Fruit fly (Drosophila melanogaster) whole organism, embryonic: ENCODE results near the gene Traf4.

Experiments used
- Abd-B ChIP-seq: fragments of 200-800 bp; sonication (Bioruptor generic); optimal IDR thresholded peaks from 2 replicates; lab custom pipeline; 2018; ENCODE audit warnings: missing biosample characterization, mild to moderate bottlenecking, missing genetic modification characterization, moderate library complexity
- Bgb ChIP-seq: fragments of 200-800 bp; sonication (Bioruptor generic); IDR thresholded peaks from 2 replicates; pipeline ENCODE4 v1.3.6; 2022; ENCODE audit warnings: missing biosample characterization, missing genetic modification characterization; ENCODE audit not compliant: partially characterized antibody
- CG14965 ChIP-seq: fragments of 200-800 bp; sonication (Bioruptor generic); optimal IDR thresholded peaks from 2 replicates; lab custom pipeline; 2016; ENCODE audit warnings: missing biosample characterization, missing genetic modification characterization, borderline replicate concordance
- CG1603 ChIP-seq: fragments of 200-800 bp; sonication (Bioruptor generic); optimal IDR thresholded peaks from 2 replicates; lab custom pipeline; 2019; ENCODE audit warnings: missing biosample characterization, mild to moderate bottlenecking, missing genetic modification characterization, moderate library complexity
- CG17612 ChIP-seq: fragments of 200-800 bp; sonication (Bioruptor generic); IDR thresholded peaks from 2 replicates; pipeline ENCODE4 v1.3.6; 2022; ENCODE audit warnings: missing biosample characterization, missing genetic modification characterization
- CG18599 ChIP-seq: fragments of 200-800 bp; sonication (Bioruptor generic); optimal IDR thresholded peaks from 3 replicates; lab custom pipeline; 2017; ENCODE audit warnings: missing biosample characterization, missing genetic modification characterization, mild to moderate bottlenecking, moderate library complexity, missing genetic modification reagents
- CG30403 ChIP-seq: fragments of 200-800 bp; sonication (Bioruptor generic); optimal IDR thresholded peaks from 3 replicates; lab custom pipeline; 2016; ENCODE audit warnings: missing biosample characterization, missing genetic modification characterization
- CG32772 ChIP-seq: fragments of 200-800 bp; sonication (Bioruptor generic); IDR thresholded peaks from 2 replicates; pipeline ENCODE4 v1.3.6; 2022; ENCODE audit warnings: missing biosample characterization, missing genetic modification characterization
- CG42726 ChIP-seq: fragments of 200-800 bp; sonication (Bioruptor generic); IDR thresholded peaks from 2 replicates; pipeline ENCODE4 v1.3.6; 2022; ENCODE audit warnings: missing biosample characterization, missing genetic modification characterization; ENCODE audit not compliant: partially characterized antibody
- CG8089 ChIP-seq: fragments of 200-800 bp; sonication (Bioruptor generic); optimal IDR thresholded peaks from 3 replicates; lab custom pipeline; 2016; ENCODE audit warnings: missing biosample characterization, missing genetic modification characterization
- CG8290 ChIP-seq, 3 experiments: fragments of 200-800 bp; sonication (Bioruptor generic); optimal IDR thresholded peaks; 2 replicates each; lab custom pipeline; 2016 to 2019; ENCODE audit warnings: missing biosample characterization in 3 of 3, missing genetic modification characterization in 3 of 3, mild to moderate bottlenecking in 2 of 3, moderate library complexity in 1 of 3
- CG9727 ChIP-seq: fragments of 200-800 bp; sonication (Bioruptor generic); optimal IDR thresholded peaks from 3 replicates; lab custom pipeline; 2017; ENCODE audit warnings: missing biosample characterization, mild to moderate bottlenecking, missing genetic modification characterization
- Deaf1 ChIP-seq: fragments of 200-800 bp; optimal IDR thresholded peaks from 3 replicates; lab custom pipeline; 2019; ENCODE audit warnings: missing biosample characterization, mild to moderate bottlenecking, missing genetic modification characterization, moderate library complexity
- Dfd ChIP-seq, 2 experiments: fragments of >200 bp; optimal IDR thresholded peaks; 2 replicates each; lab custom pipeline; 2017; ENCODE audit warnings: missing biosample characterization in 2 of 2, missing genetic modification characterization in 2 of 2
- Drgx ChIP-seq: fragments of 200-800 bp; sonication (Bioruptor generic); IDR thresholded peaks from 2 replicates; pipeline ENCODE4 v1.3.6; 2022; ENCODE audit warnings: missing biosample characterization, missing genetic modification characterization
- Ets65A ChIP-seq: fragments of 200-800 bp; sonication (Bioruptor generic); peaks from one replicate; lab custom pipeline; 2016; ENCODE audit warnings: missing biosample characterization, missing genetic modification characterization
- Med ChIP-seq: fragments of 200-800 bp; sonication (Bioruptor generic); peaks from one replicate; lab custom pipeline; 2016; ENCODE audit warnings: missing biosample characterization, missing genetic modification characterization, mild to moderate bottlenecking, inconsistent platforms, moderate library complexity
- Meics ChIP-seq: fragments of 200-800 bp; sonication (Bioruptor generic); optimal IDR thresholded peaks from 2 replicates; lab custom pipeline; 2017; ENCODE audit warnings: missing biosample characterization, mild to moderate bottlenecking, missing genetic modification characterization
- Poxn ChIP-seq: fragments of 200-800 bp; sonication (Bioruptor generic); IDR thresholded peaks from 2 replicates; pipeline ENCODE4 v1.3.6; 2022; ENCODE audit warnings: missing biosample characterization, missing genetic modification characterization
- Sox100B ChIP-seq: fragments of 200-800 bp; sonication (Bioruptor generic); optimal IDR thresholded peaks from 3 replicates; lab custom pipeline; 2018; ENCODE audit warnings: missing biosample characterization, mild to moderate bottlenecking, missing genetic modification characterization
- Sox102F ChIP-seq: fragments of 200-800 bp; sonication (Bioruptor generic); optimal IDR thresholded peaks from 2 replicates; lab custom pipeline; 2018; ENCODE audit warnings: missing biosample characterization, mild to moderate bottlenecking, missing genetic modification characterization, moderate library complexity
- Taf1 ChIP-seq: fragments of 200-800 bp; sonication (Bioruptor generic); IDR thresholded peaks from 2 replicates; pipeline ENCODE4 v1.3.6; 2022; ENCODE audit warnings: missing biosample characterization, missing genetic modification characterization
- Tbp ChIP-seq: fragments of >200 bp; optimal IDR thresholded peaks from 2 replicates; lab custom pipeline; 2018; ENCODE audit warnings: missing biosample characterization, missing genetic modification characterization
- bcd ChIP-seq: fragments of 200-800 bp; sonication (Bioruptor generic); optimal IDR thresholded peaks from 2 replicates; lab custom pipeline; 2017; ENCODE audit warnings: missing biosample characterization, mild to moderate bottlenecking, missing genetic modification characterization
- chinmo ChIP-seq: fragments of 200-800 bp; sonication (Bioruptor generic); IDR thresholded peaks from 4 replicates; pipeline ENCODE4 v1.3.6; 2022; ENCODE audit warnings: missing biosample characterization, missing genetic modification characterization; ENCODE audit not compliant: partially characterized antibody
- crol ChIP-seq: fragments of 200-800 bp; sonication (Bioruptor generic); IDR thresholded peaks from 2 replicates; pipeline ENCODE4 v1.3.6; 2022; ENCODE audit warnings: missing biosample characterization, missing genetic modification characterization
- dmrt99B ChIP-seq: fragments of 200-800 bp; sonication (Bioruptor generic); optimal IDR thresholded peaks from 2 replicates; lab custom pipeline; 2018; ENCODE audit warnings: missing biosample characterization, mild to moderate bottlenecking, missing genetic modification characterization, moderate library complexity
- hkb ChIP-seq, 2 experiments: fragments of 200-800 bp in 1 of 2; fragments of >200 bp in 1 of 2; sonication (Bioruptor generic) in 1 of 2; IDR thresholded peaks in 1 of 2; optimal IDR thresholded peaks in 1 of 2; 2 replicates each; pipeline versions ENCODE4 v1.3.6 to Lab custom; 2017 to 2022; ENCODE audit warnings: missing biosample characterization in 1 of 2, missing genetic modification characterization in 1 of 2
- jumu ChIP-seq: fragments of 200-800 bp; sonication (Bioruptor generic); optimal IDR thresholded peaks from 3 replicates; lab custom pipeline; 2016; ENCODE audit warnings: missing biosample characterization, missing genetic modification characterization
- ken ChIP-seq: fragments of 200-800 bp; sonication (Bioruptor generic); IDR thresholded peaks from 3 replicates; pipeline ENCODE4 v1.3.6; 2022; ENCODE audit warnings: missing biosample characterization, missing genetic modification characterization
- lmd ChIP-seq: fragments of 200-800 bp; sonication (Bioruptor generic); IDR thresholded peaks from 2 replicates; pipeline ENCODE4 v1.3.6; 2022; ENCODE audit warnings: missing biosample characterization, missing genetic modification characterization
- mld ChIP-seq: fragments of 200-800 bp; sonication (Bioruptor generic); IDR thresholded peaks from 3 replicates; pipeline ENCODE4 v1.3.6; 2022; ENCODE audit warnings: missing biosample characterization, missing genetic modification characterization; ENCODE audit not compliant: partially characterized antibody
- nerfin-2 ChIP-seq: fragments of 200-800 bp; sonication (Bioruptor generic); IDR thresholded peaks from 2 replicates; pipeline ENCODE4 v1.3.6; 2022; ENCODE audit warnings: missing biosample characterization, missing genetic modification characterization; ENCODE audit not compliant: partially characterized antibody
- nom ChIP-seq: fragments of 200-800 bp; sonication (Bioruptor generic); optimal IDR thresholded peaks from 2 replicates; lab custom pipeline; 2017; ENCODE audit warnings: missing biosample characterization, missing genetic modification characterization, mild to moderate bottlenecking, moderate library complexity, missing genetic modification reagents
- odd ChIP-seq: fragments of 200-800 bp; sonication (Bioruptor generic); optimal IDR thresholded peaks from 2 replicates; lab custom pipeline; 2017; ENCODE audit warnings: missing biosample characterization, mild to moderate bottlenecking, missing genetic modification characterization
- pan ChIP-seq, 4 experiments: fragments of >200 bp in 3 of 4; fragments of 200-800 bp in 1 of 4; sonication (Bioruptor generic) in 1 of 4; optimal IDR thresholded peaks in 3 of 4; IDR thresholded peaks in 1 of 4; 2 replicates each; pipeline versions ENCODE4 v1.3.6 to Lab custom; 2017 to 2022; ENCODE audit warnings: missing biosample characterization in 2 of 4, missing genetic modification characterization in 2 of 4, mixed read lengths in 1 of 4
- prd ChIP-seq, 3 experiments: fragments of >200 bp in 2 of 3; fragments of 200-800 bp in 1 of 3; sonication (Bioruptor generic) in 1 of 3; optimal IDR thresholded peaks in 2 of 3; IDR thresholded peaks in 1 of 3; 2 replicates in 2 of 3; 3 replicates in 1 of 3; pipeline versions ENCODE4 v1.3.6 to Lab custom; 2017 to 2022; ENCODE audit warnings: missing biosample characterization in 1 of 3, missing genetic modification characterization in 1 of 3
- row ChIP-seq: fragments of 200-800 bp; sonication (Bioruptor generic); IDR thresholded peaks from 3 replicates; pipeline ENCODE4 v1.3.6; 2022; ENCODE audit warnings: missing biosample characterization, missing genetic modification characterization
- toy ChIP-seq: fragments of 200-800 bp; sonication (Bioruptor generic); IDR thresholded peaks from 2 replicates; pipeline ENCODE4 v1.3.6; 2022; ENCODE audit warnings: missing biosample characterization, missing genetic modification characterization
- twi ChIP-seq: fragments of 200-800 bp; optimal IDR thresholded peaks from 2 replicates; lab custom pipeline; 2019; ENCODE audit warnings: missing biosample characterization, mild to moderate bottlenecking, missing genetic modification characterization, moderate library complexity

Gene Traf4

DNA sequence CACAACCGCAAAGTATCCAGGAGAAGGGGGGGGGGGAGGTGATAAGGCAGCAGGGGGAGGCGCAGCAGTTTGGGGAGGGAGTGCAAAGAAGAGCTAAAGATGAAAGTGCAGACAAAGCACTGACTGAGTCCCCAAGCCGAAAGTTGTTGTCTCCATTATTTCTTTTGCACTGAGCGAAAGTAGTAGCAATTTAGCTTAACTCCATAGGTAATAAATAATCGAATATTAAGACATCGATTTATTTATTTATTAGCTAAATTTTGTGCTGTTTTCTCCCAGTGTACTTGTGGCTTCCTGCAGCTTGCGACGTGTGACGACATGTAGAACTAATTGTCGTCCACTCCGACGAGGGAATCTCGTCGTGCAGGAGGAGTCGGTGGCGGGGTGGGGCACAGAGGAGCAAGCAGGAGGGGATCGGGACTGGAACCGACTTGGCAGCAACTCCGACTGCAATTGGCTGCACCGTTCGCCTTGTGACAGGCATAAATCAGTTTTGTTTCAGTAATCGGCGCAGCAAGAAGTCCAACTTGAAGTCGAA, at the start of gene Traf4:
Gene Traf4, plus strand, starts transcription at position 488 of the 538 bp plus-strand sequence.
- TF ChIP-seq Dfd (GFP tag; optimal IDR thresholded peaks at IDR 0.05; lab: Kevin White, UChicago) (no peak), crol (peak; percentile 2; the same call in 1 of the 2 replicates), Drgx (GFP tag; lab: Robert Waterston, UW) (peak; percentile 32), Med (peak; percentile 46), lmd (GFP tag; lab: Robert Waterston, UW) (no peak), nom (GFP tag; lab: Kevin White, UChicago) (peak; percentile 63)

DNA sequence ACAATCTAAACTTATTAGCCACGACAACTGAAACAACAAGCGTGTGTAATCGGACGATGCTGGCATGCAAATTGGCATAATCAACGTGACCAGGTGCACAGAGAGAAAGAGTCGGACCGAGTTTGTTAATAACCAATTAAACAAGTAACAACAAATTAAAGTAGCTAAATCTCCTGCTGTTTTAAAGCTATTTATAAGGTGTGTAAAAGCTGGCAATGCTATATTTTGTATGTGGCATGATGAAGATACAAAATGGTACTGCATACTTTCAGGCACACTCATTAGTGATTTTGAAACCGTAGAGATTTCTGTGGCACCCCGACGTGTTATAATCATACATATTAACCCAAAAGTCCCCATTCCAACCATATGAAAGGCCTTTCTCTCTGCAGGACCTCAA, 43.8 kb upstream of the Traf4 start:
- TF ChIP-seq CG8290 (GFP tag; optimal IDR thresholded peaks at IDR 0.05; lab: Kevin White, UChicago), result peak; percentile 98
- TF ChIP-seq CG8290 (tag; optimal IDR thresholded peaks at IDR 0.05; lab: Kevin White, UChicago), result peak in 1 of 2 experiments; percentile 92
- peak; percentile 70; the same call in 1 of the 2 replicates for TF ChIP-seq CG17612 (GFP tag; lab: Robert Waterston, UW)
- TF ChIP-seq CG42726 (GFP tag; lab: Robert Waterston, UW), result no peak
- no peak for TF ChIP-seq CG30403 (GFP tag; lab: Kevin White, UChicago)
- no peak for TF ChIP-seq Ets65A (GFP tag; lab: Kevin White, UChicago)

DNA sequence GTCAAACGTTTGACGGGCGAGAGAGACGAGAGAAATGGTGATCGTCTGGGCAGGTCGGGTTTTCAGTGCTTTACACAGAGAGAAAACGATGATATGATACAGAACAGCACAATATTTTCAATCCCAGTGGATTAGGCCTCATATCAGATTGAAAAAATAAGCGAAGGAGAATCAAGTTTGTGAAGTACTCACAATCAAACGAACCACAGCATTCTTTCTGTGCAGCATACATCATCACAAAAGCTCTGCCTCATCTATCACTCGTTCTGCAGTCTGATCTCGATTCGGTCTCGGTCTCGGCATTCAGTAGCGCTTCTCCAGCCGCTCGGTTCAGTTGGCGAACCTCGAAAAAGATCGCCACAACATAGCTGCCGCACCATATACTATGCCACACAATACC, 37.5 kb upstream of the Traf4 start, which contains the start of gene bdl:
Gene bdl, plus strand, starts transcription at position 301 of the 400 bp plus-strand sequence.
- TF ChIP-seq odd (GFP tag; lab: Kevin White, UChicago) (no peak), Sox100B (GFP tag; lab: Kevin White, UChicago) (no peak), Taf1 (GFP tag; lab: Robert Waterston, UW) (0 out of 2 replicates have a peak, but pooled peaks have one; percentile 25), prd (optimal IDR thresholded peaks at IDR 0.05; lab: Kevin White, UChicago) (no peak), prd (GFP tag; IDR thresholded peaks at IDR 0.05; lab: Robert Waterston, UW) (0 out of 3 replicates have a peak, but pooled peaks have one; percentile 19), toy (no peak), CG8089 (no peak), chinmo (0 out of 4 replicates have a peak, but pooled peaks have one; percentile 26), twi (tag; lab: Kevin White, UChicago) (no peak), CG1603 (tag; lab: Kevin White, UChicago) (no peak), hkb (optimal IDR thresholded peaks at IDR 0.05; lab: Kevin White, UChicago) (no peak), hkb (GFP tag; IDR thresholded peaks at IDR 0.05; lab: Robert Waterston, UW) (peak; percentile 24; the same call in 1 of the 2 replicates), Deaf1 (tag; lab: Kevin White, UChicago) (peak; percentile 57), Abd-B (no peak), CG9727 (GFP tag; lab: Kevin White, UChicago) (no peak), Bgb (GFP tag; lab: Robert Waterston, UW) (no peak), Drgx (GFP tag; lab: Robert Waterston, UW) (peak; percentile 31; the same call in 1 of the 2 replicates), jumu (GFP tag; lab: Kevin White, UChicago) (no peak), row (GFP tag; lab: Robert Waterston, UW) (peak; percentile 48; the same call in 2 of the 3 replicates), pan (optimal IDR thresholded peaks at IDR 0.05; lab: Kevin White, UChicago) (no peak), pan (GFP tag; optimal IDR thresholded peaks at IDR 0.05 in 1 of 2, IDR thresholded peaks at IDR 0.05 in 1 of 2) (peak in 1 of 2 experiments; percentile 26), Poxn (GFP tag; lab: Robert Waterston, UW) (no peak), CG18599 (peak; percentile 16), nerfin-2 (no peak), bcd (GFP tag; lab: Kevin White, UChicago) (no peak), Meics (no peak), dmrt99B (tag; lab: Kevin White, UChicago) (peak; percentile 12), Sox102F (GFP tag; lab: Kevin White, UChicago) (peak; percentile 3), CG32772 (GFP tag; lab: Robert Waterston, UW) (0 out of 2 replicates have a peak, but pooled peaks have one; percentile 13), CG14965 (no peak), mld (GFP tag; lab: Robert Waterston, UW) (no peak), ken (GFP tag; lab: Robert Waterston, UW) (0 out of 3 replicates have a peak, but pooled peaks have one; percentile 17), Tbp (GFP tag; lab: Kevin White, UChicago) (no peak)
